Fruit fly (Drosophila melanogaster) whole organism, embryonic: ENCODE measurements around the gene Cyp313a4.

Source experiments
- CG10209 ChIP-seq: fragments of 200-800 bp; sonication (Bioruptor generic); optimal IDR thresholded peaks from 3 replicates; lab custom pipeline; 2017; ENCODE audit warnings: missing biosample characterization, mild to moderate bottlenecking, missing genetic modification characterization, missing genetic modification reagents
- CG10462 ChIP-seq: fragments of 200-800 bp; sonication (Bioruptor generic); optimal IDR thresholded peaks from 2 replicates; lab custom pipeline; 2016; ENCODE audit warnings: missing biosample characterization, missing genetic modification characterization
- CG11456 ChIP-seq: fragments of 200-800 bp; sonication (Bioruptor generic); IDR thresholded peaks from 3 replicates; pipeline ENCODE4 v1.3.6; 2022; ENCODE audit warnings: missing biosample characterization, missing genetic modification characterization
- CG12104 ChIP-seq: fragments of 200-800 bp; sonication (Bioruptor generic); optimal IDR thresholded peaks from 3 replicates; lab custom pipeline; 2016; ENCODE audit warnings: missing biosample characterization, missing genetic modification characterization
- CG12942 ChIP-seq: fragments of 200-800 bp; sonication (Bioruptor generic); optimal IDR thresholded peaks from 3 replicates; lab custom pipeline; 2016; ENCODE audit warnings: missing biosample characterization, missing genetic modification characterization
- CG1602 ChIP-seq: fragments of 200-800 bp; sonication (Bioruptor generic); optimal IDR thresholded peaks from 3 replicates; lab custom pipeline; 2016; ENCODE audit warnings: missing biosample characterization, missing genetic modification characterization
- CG17359 ChIP-seq: fragments of 200-800 bp; sonication (Bioruptor generic); optimal IDR thresholded peaks from 3 replicates; lab custom pipeline; 2018; ENCODE audit warnings: missing biosample characterization, mild to moderate bottlenecking, missing genetic modification characterization, moderate library complexity
- CG17612 ChIP-seq: fragments of 200-800 bp; sonication (Bioruptor generic); IDR thresholded peaks from 2 replicates; pipeline ENCODE4 v1.3.6; 2022; ENCODE audit warnings: missing biosample characterization, missing genetic modification characterization
- CG17829 ChIP-seq: fragments of 200-800 bp; optimal IDR thresholded peaks from 2 replicates; lab custom pipeline; 2019; ENCODE audit warnings: missing biosample characterization, mild to moderate bottlenecking, missing genetic modification characterization, moderate library complexity
- CG18764 ChIP-seq: fragments of 200-800 bp; sonication (Bioruptor generic); optimal IDR thresholded peaks from 3 replicates; lab custom pipeline; 2016; ENCODE audit warnings: missing biosample characterization, missing genetic modification characterization
- CG2129 ChIP-seq: fragments of 200-800 bp; sonication (Bioruptor generic); IDR thresholded peaks from 2 replicates; pipeline ENCODE4 v1.3.6; 2022; ENCODE audit warnings: missing biosample characterization, missing genetic modification characterization; ENCODE audit not compliant: partially characterized antibody
- CG32532 ChIP-seq: fragments of 200-800 bp; sonication (Bioruptor generic); IDR thresholded peaks from 2 replicates; pipeline ENCODE4 v1.3.6; 2022; ENCODE audit warnings: missing biosample characterization, missing genetic modification characterization
- CG34376 ChIP-seq: fragments of 200-800 bp; sonication (Bioruptor generic); optimal IDR thresholded peaks from 2 replicates; lab custom pipeline; 2018; ENCODE audit warnings: missing biosample characterization, mild to moderate bottlenecking, missing genetic modification characterization
- CG5953 ChIP-seq: fragments of 200-800 bp; sonication (Bioruptor generic); IDR thresholded peaks from 2 replicates; pipeline ENCODE4 v1.3.6; 2022; ENCODE audit warnings: missing biosample characterization, missing genetic modification characterization
- CG9437 ChIP-seq: fragments of 200-800 bp; sonication (Bioruptor generic); optimal IDR thresholded peaks from 2 replicates; lab custom pipeline; 2018; ENCODE audit warnings: missing biosample characterization, mild to moderate bottlenecking, missing genetic modification characterization
- CTCF ChIP-seq: fragments of 200-800 bp; sonication (Bioruptor generic); optimal IDR thresholded peaks from 2 replicates; lab custom pipeline; 2017; ENCODE audit warnings: missing biosample characterization, mild to moderate bottlenecking, missing genetic modification characterization, moderate library complexity
- D ChIP-seq, 2 experiments: fragments of 200-800 bp in 1 of 2; fragments of >200 bp in 1 of 2; sonication (Bioruptor generic) in 1 of 2; optimal IDR thresholded peaks; 2 replicates in 1 of 2; 3 replicates in 1 of 2; lab custom pipeline; 2017; ENCODE audit warnings: mild to moderate bottlenecking in 1 of 2, missing biosample characterization in 1 of 2, missing genetic modification characterization in 1 of 2, missing genetic modification reagents in 1 of 2
- Deaf1 ChIP-seq: fragments of 200-800 bp; optimal IDR thresholded peaks from 3 replicates; lab custom pipeline; 2019; ENCODE audit warnings: missing biosample characterization, mild to moderate bottlenecking, missing genetic modification characterization, moderate library complexity
- Dip2 ChIP-seq: fragments of 200-800 bp; sonication (Bioruptor generic); IDR thresholded peaks from 2 replicates; pipeline ENCODE4 v1.3.6; 2022; ENCODE audit warnings: missing biosample characterization, missing genetic modification characterization
- Lpt ChIP-seq: fragments of >200 bp; optimal IDR thresholded peaks from 2 replicates; lab custom pipeline; 2018; ENCODE audit warnings: missing biosample characterization, missing genetic modification characterization
- MTF-1 ChIP-seq: fragments of 200-800 bp; sonication (Bioruptor generic); optimal IDR thresholded peaks from 2 replicates; lab custom pipeline; 2018; ENCODE audit warnings: missing biosample characterization, mild to moderate bottlenecking, missing genetic modification characterization, borderline replicate concordance
- Max ChIP-seq: fragments of 200-800 bp; sonication (Bioruptor generic); optimal IDR thresholded peaks from 2 replicates; lab custom pipeline; 2016; ENCODE audit warnings: missing biosample characterization, mild to moderate bottlenecking, missing genetic modification characterization
- NC2α ChIP-seq: fragments of 200-800 bp; sonication (Bioruptor generic); optimal IDR thresholded peaks from 2 replicates; lab custom pipeline; 2016; ENCODE audit warnings: missing biosample characterization, missing genetic modification characterization
- Neu2 ChIP-seq: fragments of 200-800 bp; sonication (Bioruptor generic); optimal IDR thresholded peaks from 3 replicates; lab custom pipeline; 2016; ENCODE audit warnings: missing biosample characterization, missing genetic modification characterization, borderline replicate concordance
- Side ChIP-seq: fragments of 200-800 bp; sonication (Bioruptor generic); optimal IDR thresholded peaks from 2 replicates; lab custom pipeline; 2016; ENCODE audit warnings: missing biosample characterization, missing genetic modification characterization
- Six4 ChIP-seq: fragments of 200-800 bp; sonication (Bioruptor generic); optimal IDR thresholded peaks from 2 replicates; lab custom pipeline; 2016; ENCODE audit warnings: missing biosample characterization, missing genetic modification characterization
- Sox100B ChIP-seq: fragments of 200-800 bp; sonication (Bioruptor generic); optimal IDR thresholded peaks from 3 replicates; lab custom pipeline; 2018; ENCODE audit warnings: missing biosample characterization, mild to moderate bottlenecking, missing genetic modification characterization
- Sry-δ ChIP-seq: fragments of 200-800 bp; sonication (Bioruptor generic); optimal IDR thresholded peaks from 2 replicates; lab custom pipeline; 2016; ENCODE audit warnings: missing biosample characterization, missing genetic modification characterization
- Taf1 ChIP-seq: fragments of 200-800 bp; sonication (Bioruptor generic); IDR thresholded peaks from 2 replicates; pipeline ENCODE4 v1.3.6; 2022; ENCODE audit warnings: missing biosample characterization, missing genetic modification characterization
- amos ChIP-seq: fragments of 200-800 bp; sonication (Bioruptor generic); IDR thresholded peaks from 2 replicates; pipeline ENCODE4 v1.3.6; 2022; ENCODE audit warnings: missing biosample characterization, missing genetic modification characterization; ENCODE audit not compliant: partially characterized antibody
- bcd ChIP-seq: fragments of 200-800 bp; sonication (Bioruptor generic); optimal IDR thresholded peaks from 2 replicates; lab custom pipeline; 2017; ENCODE audit warnings: missing biosample characterization, mild to moderate bottlenecking, missing genetic modification characterization
- cas ChIP-seq: fragments of 200-800 bp; sonication (Bioruptor generic); IDR thresholded peaks from 2 replicates; pipeline ENCODE4 v1.3.6; 2022; ENCODE audit warnings: missing biosample characterization, missing genetic modification characterization
- cato ChIP-seq: fragments of 200-800 bp; sonication (Bioruptor generic); optimal IDR thresholded peaks from 2 replicates; lab custom pipeline; 2016; ENCODE audit warnings: missing biosample characterization, missing genetic modification characterization, borderline replicate concordance
- chinmo ChIP-seq: fragments of 200-800 bp; sonication (Bioruptor generic); IDR thresholded peaks from 4 replicates; pipeline ENCODE4 v1.3.6; 2022; ENCODE audit warnings: missing biosample characterization, missing genetic modification characterization; ENCODE audit not compliant: partially characterized antibody
- dmrt11E ChIP-seq: fragments of 200-800 bp; sonication (Bioruptor generic); optimal IDR thresholded peaks from 3 replicates; lab custom pipeline; 2018; ENCODE audit warnings: missing biosample characterization, mild to moderate bottlenecking, missing genetic modification characterization, moderate library complexity
- dmrt99B ChIP-seq: fragments of 200-800 bp; sonication (Bioruptor generic); optimal IDR thresholded peaks from 2 replicates; lab custom pipeline; 2018; ENCODE audit warnings: missing biosample characterization, mild to moderate bottlenecking, missing genetic modification characterization, moderate library complexity
- dysf ChIP-seq: fragments of 200-800 bp; sonication (Bioruptor generic); IDR thresholded peaks from 3 replicates; pipeline ENCODE4 v1.3.6; 2022; ENCODE audit warnings: missing biosample characterization, missing genetic modification characterization
- exex ChIP-seq: fragments of 200-800 bp; sonication (Bioruptor generic); optimal IDR thresholded peaks from 4 replicates; lab custom pipeline; 2018; ENCODE audit warnings: missing biosample characterization, mild to moderate bottlenecking, missing genetic modification characterization, moderate library complexity
- grau ChIP-seq: fragments of 200-800 bp; optimal IDR thresholded peaks from 3 replicates; lab custom pipeline; 2019; ENCODE audit warnings: missing biosample characterization, mild to moderate bottlenecking, missing genetic modification characterization, moderate library complexity
- hkb ChIP-seq, 2 experiments: fragments of 200-800 bp in 1 of 2; fragments of >200 bp in 1 of 2; sonication (Bioruptor generic) in 1 of 2; IDR thresholded peaks in 1 of 2; optimal IDR thresholded peaks in 1 of 2; 2 replicates each; pipeline versions ENCODE4 v1.3.6 to Lab custom; 2017 to 2022; ENCODE audit warnings: missing biosample characterization in 1 of 2, missing genetic modification characterization in 1 of 2
- klu ChIP-seq: fragments of 200-800 bp; sonication (Bioruptor generic); IDR thresholded peaks from 2 replicates; pipeline ENCODE4 v1.3.6; 2022; ENCODE audit warnings: missing biosample characterization, missing genetic modification characterization
- odd ChIP-seq: fragments of 200-800 bp; sonication (Bioruptor generic); optimal IDR thresholded peaks from 2 replicates; lab custom pipeline; 2017; ENCODE audit warnings: missing biosample characterization, mild to moderate bottlenecking, missing genetic modification characterization
- pita ChIP-seq: fragments of 200-800 bp; sonication (Bioruptor generic); optimal IDR thresholded peaks from 2 replicates; lab custom pipeline; 2017; ENCODE audit warnings: missing biosample characterization, mild to moderate bottlenecking, missing genetic modification characterization
- sc ChIP-seq, 3 experiments: fragments of >200 bp in 2 of 3; fragments of 200-800 bp in 1 of 3; sonication (Bioruptor generic) in 1 of 3; optimal IDR thresholded peaks; 2 replicates in 2 of 3; 3 replicates in 1 of 3; lab custom pipeline; 2017; ENCODE audit warnings: mild to moderate bottlenecking in 1 of 3, missing biosample characterization in 1 of 3, missing genetic modification characterization in 1 of 3, missing genetic modification reagents in 1 of 3
- sr ChIP-seq: fragments of 200-800 bp; sonication (Bioruptor generic); IDR thresholded peaks from 3 replicates; pipeline ENCODE4 v1.3.6; 2022; ENCODE audit warnings: missing biosample characterization, missing genetic modification characterization
- trh ChIP-seq: fragments of 200-800 bp; sonication (Bioruptor generic); optimal IDR thresholded peaks from 2 replicates; lab custom pipeline; 2016; ENCODE audit warnings: missing biosample characterization, missing genetic modification characterization
- tup ChIP-seq: fragments of 200-800 bp; sonication (Bioruptor generic); optimal IDR thresholded peaks from 2 replicates; lab custom pipeline; 2016; ENCODE audit warnings: missing biosample characterization, mild to moderate bottlenecking, missing genetic modification characterization, moderate library complexity
- wek ChIP-seq: fragments of 200-800 bp; sonication (Bioruptor generic); optimal IDR thresholded peaks from 3 replicates; lab custom pipeline; 2018; ENCODE audit warnings: missing biosample characterization, mild to moderate bottlenecking, missing genetic modification characterization, moderate library complexity

Cyp313a4 gene

dm6 chr3R:12653511-12654252 is 27.5 kb downstream of the Cyp313a4 start (continued):
- TF ChIP-seq Side (GFP tag; lab: Kevin White, UChicago) (peak; percentile 68), Max (peak; percentile 53), grau (peak; percentile 85), CG17359 (peak; percentile 83), CG11456 (GFP tag; lab: Robert Waterston, UW) (peak; percentile 82), wek (GFP tag; lab: Kevin White, UChicago) (peak; percentile 37), odd (peak; percentile 83), CG18764 (GFP tag; lab: Kevin White, UChicago) (peak; percentile 66), CG10462 (GFP tag; lab: Kevin White, UChicago) (peak; percentile 61), sr (GFP tag; lab: Robert Waterston, UW) (no peak; the same call in 2 of the 3 replicates), bcd (GFP tag; lab: Kevin White, UChicago) (peak; percentile 85), dmrt99B (peak; percentile 94), Neu2 (GFP tag; lab: Kevin White, UChicago) (no peak), dysf (GFP tag; lab: Robert Waterston, UW) (peak; percentile 93), CG32532 (GFP tag; lab: Robert Waterston, UW) (peak; percentile 77), CG34376 (GFP tag; lab: Kevin White, UChicago) (peak; percentile 31), CG9437 (GFP tag; lab: Kevin White, UChicago) (peak; percentile 84), CG5953 (peak; percentile 76), exex (peak; percentile 34), cas (GFP tag; lab: Robert Waterston, UW) (no peak), hkb (optimal IDR thresholded peaks at IDR 0.05; lab: Kevin White, UChicago) (no peak), hkb (GFP tag; IDR thresholded peaks at IDR 0.05; lab: Robert Waterston, UW) (peak; percentile 91), NC2α (GFP tag; lab: Kevin White, UChicago) (peak; percentile 75), CG12942 (GFP tag; lab: Kevin White, UChicago) (peak; percentile 83), pita (GFP tag; lab: Kevin White, UChicago) (no peak), CG17829 (tag; lab: Kevin White, UChicago) (peak; percentile 65), CG10209 (GFP tag; lab: Kevin White, UChicago) (peak; percentile 86), amos (no peak), Six4 (GFP tag; lab: Kevin White, UChicago) (peak; percentile 31), Dip2 (GFP tag; lab: Robert Waterston, UW) (peak; percentile 57), tup (peak; percentile 45), D (optimal IDR thresholded peaks at IDR 0.05; lab: Kevin White, UChicago) (no peak), D (GFP tag; optimal IDR thresholded peaks at IDR 0.05; lab: Kevin White, UChicago) (peak; percentile 84), CG17612 (GFP tag; lab: Robert Waterston, UW) (peak; percentile 64; the same call in 1 of the 2 replicates), Sox100B (GFP tag; lab: Kevin White, UChicago) (peak; percentile 92), sc (optimal IDR thresholded peaks at IDR 0.05; lab: Kevin White, UChicago) (no peak), sc (GFP tag; optimal IDR thresholded peaks at IDR 0.05; lab: Kevin White, UChicago) (peak; percentile 64), klu (GFP tag; lab: Robert Waterston, UW) (peak; percentile 64; the same call in 1 of the 2 replicates), Deaf1 (tag; lab: Kevin White, UChicago) (peak; percentile 47), CG2129 (GFP tag; lab: Robert Waterston, UW) (no peak), dmrt11E (tag; lab: Kevin White, UChicago) (no peak), CG12104 (GFP tag; lab: Kevin White, UChicago) (peak; percentile 61), CG1602 (peak; percentile 58), cato (GFP tag; lab: Kevin White, UChicago) (peak; percentile 28), CTCF (GFP tag; lab: Kevin White, UChicago) (peak; percentile 43), MTF-1 (GFP tag; lab: Kevin White, UChicago) (no peak), chinmo (GFP tag; lab: Robert Waterston, UW) (no peak), trh (GFP tag; lab: Kevin White, UChicago) (peak; percentile 48), Taf1 (GFP tag; lab: Robert Waterston, UW) (peak; percentile 52; the same call in 1 of the 2 replicates), Lpt (GFP tag; lab: Kevin White, UChicago) (no peak), Sry-δ (peak; percentile 20)
